Fruit fly (Drosophila melanogaster) whole organism, embryonic: ENCODE measurements around the gene CG3909.

Source experiments
- Antp ChIP-seq: fragments of 200-800 bp; sonication (Bioruptor generic); optimal IDR thresholded peaks from 3 replicates; lab custom pipeline; 2016; ENCODE audit warnings: missing biosample characterization, missing genetic modification characterization
- CG10321 ChIP-seq: fragments of 200-800 bp; sonication (Bioruptor generic); IDR thresholded peaks from 2 replicates; pipeline ENCODE4 v1.3.6; 2022; ENCODE audit warnings: missing biosample characterization, missing genetic modification characterization
- CG10979 ChIP-seq: fragments of 200-800 bp; sonication (Bioruptor generic); optimal IDR thresholded peaks from 2 replicates; lab custom pipeline; 2018; ENCODE audit warnings: missing biosample characterization, mild to moderate bottlenecking, missing genetic modification characterization, moderate library complexity
- CG11696 ChIP-seq: fragments of 200-800 bp; sonication (Bioruptor generic); IDR thresholded peaks from 2 replicates; pipeline ENCODE4 v1.3.6; 2022; ENCODE audit warnings: missing biosample characterization, missing genetic modification characterization
- CG12744 ChIP-seq: fragments of 200-800 bp; sonication (Bioruptor generic); optimal IDR thresholded peaks from 2 replicates; lab custom pipeline; 2016; ENCODE audit warnings: missing biosample characterization, missing genetic modification characterization
- CG14667 ChIP-seq: fragments of 200-800 bp; sonication (Bioruptor generic); IDR thresholded peaks from 2 replicates; pipeline ENCODE4 v1.3.6; 2022; ENCODE audit warnings: missing biosample characterization, missing genetic modification characterization
- CG1603 ChIP-seq: fragments of 200-800 bp; sonication (Bioruptor generic); optimal IDR thresholded peaks from 2 replicates; lab custom pipeline; 2019; ENCODE audit warnings: missing biosample characterization, mild to moderate bottlenecking, missing genetic modification characterization, moderate library complexity
- CG1647 ChIP-seq: fragments of 200-800 bp; sonication (Bioruptor generic); optimal IDR thresholded peaks from 3 replicates; lab custom pipeline; 2016; ENCODE audit warnings: missing biosample characterization, missing genetic modification characterization
- CG16813 ChIP-seq: fragments of 200-800 bp; sonication (Bioruptor generic); IDR thresholded peaks from 3 replicates; pipeline ENCODE4 v1.3.6; 2022; ENCODE audit warnings: missing biosample characterization, missing genetic modification characterization; ENCODE audit not compliant: partially characterized antibody
- CG16815 ChIP-seq: fragments of 200-800 bp; sonication (Bioruptor generic); optimal IDR thresholded peaks from 3 replicates; lab custom pipeline; 2017; ENCODE audit warnings: missing biosample characterization, mild to moderate bottlenecking, missing genetic modification characterization
- CG32767 ChIP-seq: fragments of 200-800 bp; sonication (Bioruptor generic); IDR thresholded peaks from 2 replicates; pipeline ENCODE4 v1.3.6; 2022; ENCODE audit warnings: missing biosample characterization, missing genetic modification characterization
- CG3838 ChIP-seq: fragments of 200-800 bp; sonication (Bioruptor generic); optimal IDR thresholded peaks from 3 replicates; lab custom pipeline; 2016; ENCODE audit warnings: missing biosample characterization, missing genetic modification characterization
- CG8388 ChIP-seq: fragments of 200-800 bp; sonication (Bioruptor generic); optimal IDR thresholded peaks from 2 replicates; lab custom pipeline; 2019; ENCODE audit warnings: missing biosample characterization, mild to moderate bottlenecking, missing genetic modification characterization, moderate library complexity
- CG9609 ChIP-seq: fragments of 200-800 bp; sonication (Bioruptor generic); optimal IDR thresholded peaks from 3 replicates; lab custom pipeline; 2016; ENCODE audit warnings: missing biosample characterization, missing genetic modification characterization
- Dll ChIP-seq: fragments of 200-800 bp; sonication (Bioruptor generic); IDR thresholded peaks from 4 replicates; pipeline ENCODE4 v1.3.6; 2022; ENCODE audit warnings: missing biosample characterization, missing genetic modification characterization; ENCODE audit not compliant: partially characterized antibody
- ERR ChIP-seq: fragments of 200-800 bp; sonication (Bioruptor generic); optimal IDR thresholded peaks from 2 replicates; lab custom pipeline; 2016; ENCODE audit warnings: missing biosample characterization, missing genetic modification characterization
- Ets65A ChIP-seq: fragments of 200-800 bp; sonication (Bioruptor generic); peaks from one replicate; lab custom pipeline; 2016; ENCODE audit warnings: missing biosample characterization, missing genetic modification characterization
- HLH3B ChIP-seq: fragments of 200-800 bp; sonication (Bioruptor generic); IDR thresholded peaks from 2 replicates; pipeline ENCODE4 v1.3.6; 2022; ENCODE audit warnings: missing biosample characterization, missing genetic modification characterization
- Hr78 ChIP-seq, 2 experiments: fragments of 200-800 bp in 1 of 2; fragments of >200 bp in 1 of 2; sonication (Bioruptor generic) in 1 of 2; optimal IDR thresholded peaks; 2 replicates each; lab custom pipeline; 2017 to 2019; ENCODE audit warnings: missing biosample characterization in 2 of 2, missing genetic modification characterization in 2 of 2, mild to moderate bottlenecking in 1 of 2, moderate library complexity in 1 of 2
- Med ChIP-seq: fragments of 200-800 bp; sonication (Bioruptor generic); peaks from one replicate; lab custom pipeline; 2016; ENCODE audit warnings: missing biosample characterization, missing genetic modification characterization, mild to moderate bottlenecking, inconsistent platforms, moderate library complexity
- PHDP ChIP-seq: fragments of 200-800 bp; sonication (Bioruptor generic); optimal IDR thresholded peaks from 3 replicates; lab custom pipeline; 2018; ENCODE audit warnings: missing biosample characterization, mild to moderate bottlenecking, missing genetic modification characterization, moderate library complexity
- Trl ChIP-seq, 3 experiments: fragments of >200 bp in 2 of 3; fragments of 200-800 bp in 1 of 3; sonication (Bioruptor generic) in 1 of 3; optimal IDR thresholded peaks; 2 replicates in 1 of 3; 3 replicates in 2 of 3; lab custom pipeline; 2016 to 2017; ENCODE audit warnings: missing biosample characterization in 1 of 3, missing genetic modification characterization in 1 of 3
- Xbp1 ChIP-seq: fragments of 200-800 bp; sonication (Bioruptor generic); optimal IDR thresholded peaks from 3 replicates; lab custom pipeline; 2016; ENCODE audit warnings: missing biosample characterization, mild to moderate bottlenecking, missing genetic modification characterization
- cad ChIP-seq: fragments of >200 bp; optimal IDR thresholded peaks from 2 replicates; lab custom pipeline; 2017; ENCODE audit warnings: missing biosample characterization, missing genetic modification characterization
- caup ChIP-seq: fragments of 200-800 bp; sonication (Bioruptor generic); optimal IDR thresholded peaks from 3 replicates; lab custom pipeline; 2017; ENCODE audit warnings: missing biosample characterization, mild to moderate bottlenecking, missing genetic modification characterization, moderate library complexity; ENCODE audit not compliant: severe bottlenecking
- cg ChIP-seq: fragments of 200-800 bp; sonication (Bioruptor generic); optimal IDR thresholded peaks from 3 replicates; lab custom pipeline; 2019; ENCODE audit warnings: missing biosample characterization, mild to moderate bottlenecking, missing genetic modification characterization, moderate library complexity
- chinmo ChIP-seq: fragments of 200-800 bp; sonication (Bioruptor generic); IDR thresholded peaks from 4 replicates; pipeline ENCODE4 v1.3.6; 2022; ENCODE audit warnings: missing biosample characterization, missing genetic modification characterization; ENCODE audit not compliant: partially characterized antibody
- croc ChIP-seq: fragments of 200-800 bp; sonication (Bioruptor generic); conservative IDR thresholded peaks from 3 replicates; pipeline ENCODE4 v1.3.6; 2022; ENCODE audit warnings: missing biosample characterization, missing genetic modification characterization
- ewg ChIP-seq: fragments of 200-800 bp; sonication (Bioruptor generic); optimal IDR thresholded peaks from 3 replicates; lab custom pipeline; 2017; ENCODE audit warnings: mild to moderate bottlenecking, missing biosample characterization, missing genetic modification reagents, missing genetic modification characterization
- ftz-f1 ChIP-seq: fragments of 200-800 bp; sonication (Bioruptor generic); optimal IDR thresholded peaks from 2 replicates; lab custom pipeline; 2016; ENCODE audit warnings: missing biosample characterization, missing genetic modification characterization
- grau ChIP-seq: fragments of 200-800 bp; optimal IDR thresholded peaks from 3 replicates; lab custom pipeline; 2019; ENCODE audit warnings: missing biosample characterization, mild to moderate bottlenecking, missing genetic modification characterization, moderate library complexity
- gro ChIP-seq: fragments of 200-800 bp; sonication (Bioruptor generic); optimal IDR thresholded peaks from 2 replicates; lab custom pipeline; 2016; ENCODE audit warnings: missing biosample characterization, missing genetic modification characterization
- her ChIP-seq: fragments of 200-800 bp; sonication (Bioruptor generic); optimal IDR thresholded peaks from 2 replicates; lab custom pipeline; 2016; ENCODE audit warnings: missing biosample characterization, missing genetic modification characterization
- hkb ChIP-seq, 2 experiments: fragments of 200-800 bp in 1 of 2; fragments of >200 bp in 1 of 2; sonication (Bioruptor generic) in 1 of 2; IDR thresholded peaks in 1 of 2; optimal IDR thresholded peaks in 1 of 2; 2 replicates each; pipeline versions ENCODE4 v1.3.6 to Lab custom; 2017 to 2022; ENCODE audit warnings: missing biosample characterization in 1 of 2, missing genetic modification characterization in 1 of 2
- ind ChIP-seq: fragments of 200-800 bp; sonication (Bioruptor generic); optimal IDR thresholded peaks from 3 replicates; lab custom pipeline; 2016; ENCODE audit warnings: missing biosample characterization, missing genetic modification characterization
- jing ChIP-seq: fragments of 200-800 bp; sonication (Bioruptor generic); optimal IDR thresholded peaks from 2 replicates; lab custom pipeline; 2018; ENCODE audit warnings: missing biosample characterization, mild to moderate bottlenecking, missing genetic modification characterization
- lab ChIP-seq: fragments of 200-800 bp; sonication (Bioruptor generic); optimal IDR thresholded peaks from 3 replicates; lab custom pipeline; 2017; ENCODE audit warnings: missing biosample characterization, missing genetic modification characterization, mild to moderate bottlenecking, moderate library complexity, missing genetic modification reagents
- odd ChIP-seq: fragments of 200-800 bp; sonication (Bioruptor generic); optimal IDR thresholded peaks from 2 replicates; lab custom pipeline; 2017; ENCODE audit warnings: missing biosample characterization, mild to moderate bottlenecking, missing genetic modification characterization
- pfk ChIP-seq: fragments of 200-800 bp; sonication (Bioruptor generic); optimal IDR thresholded peaks from 2 replicates; lab custom pipeline; 2018; ENCODE audit warnings: missing biosample characterization, mild to moderate bottlenecking, missing genetic modification characterization, moderate library complexity
- row ChIP-seq: fragments of 200-800 bp; sonication (Bioruptor generic); IDR thresholded peaks from 3 replicates; pipeline ENCODE4 v1.3.6; 2022; ENCODE audit warnings: missing biosample characterization, missing genetic modification characterization
- scrt ChIP-seq: fragments of 200-800 bp; sonication (Bioruptor generic); optimal IDR thresholded peaks from 2 replicates; lab custom pipeline; 2018; ENCODE audit warnings: missing biosample characterization, mild to moderate bottlenecking, missing genetic modification characterization, moderate library complexity
- sens ChIP-seq: fragments of 200-800 bp; sonication (Bioruptor generic); peaks from one replicate; lab custom pipeline; 2016; ENCODE audit warnings: missing biosample characterization, missing genetic modification characterization
- sim ChIP-seq: fragments of 200-800 bp; sonication (Bioruptor generic); IDR thresholded peaks from 2 replicates; pipeline ENCODE4 v1.3.6; 2022; ENCODE audit warnings: missing biosample characterization, missing genetic modification characterization
- sisA ChIP-seq: fragments of 200-800 bp; sonication (Bioruptor generic); IDR thresholded peaks from 2 replicates; pipeline ENCODE4 v1.3.6; 2022; ENCODE audit warnings: missing biosample characterization, missing genetic modification characterization
- tap ChIP-seq: fragments of 200-800 bp; optimal IDR thresholded peaks from 3 replicates; lab custom pipeline; 2019; ENCODE audit warnings: missing biosample characterization, mild to moderate bottlenecking, missing genetic modification characterization, moderate library complexity
- ttk ChIP-seq: fragments of 200-800 bp; sonication (Bioruptor generic); IDR thresholded peaks from 2 replicates; pipeline ENCODE4 v2.1.2; 2022; ENCODE audit warnings: missing biosample characterization, missing genetic modification characterization

Gene CG3909

DNA sequence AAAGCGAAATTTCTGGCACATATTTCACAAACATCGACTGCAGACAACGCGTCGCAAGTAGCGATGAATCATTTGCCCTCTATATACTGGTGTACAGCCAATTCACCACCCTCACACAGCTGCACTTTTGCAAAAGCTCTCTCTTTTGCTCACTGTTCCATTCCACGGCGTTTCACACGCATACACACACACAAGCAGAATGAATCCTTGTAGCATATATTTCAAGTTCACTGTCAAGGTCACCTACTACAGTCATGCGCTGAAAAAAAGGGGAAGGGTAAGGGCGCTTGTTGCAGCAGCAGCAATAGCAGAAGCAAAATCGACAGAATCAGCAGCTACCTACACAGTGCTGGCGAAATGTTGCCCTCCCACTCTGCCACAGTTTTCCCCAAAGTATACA lies 37.6 kb downstream of the CG3909 start:
- TF ChIP-seq row (GFP tag; lab: Robert Waterston, UW) (0 out of 3 replicates have a peak, but pooled peaks have one; percentile 5), chinmo (GFP tag; lab: Robert Waterston, UW) (peak; percentile 69; the same call in 1 of the 4 replicates), pfk (GFP tag; lab: Kevin White, UChicago) (peak; percentile 86), ttk (0 out of 2 replicates have a peak, but pooled peaks have one; percentile 20), cg (peak; percentile 55), CG1647 (GFP tag; lab: Kevin White, UChicago) (no peak), ewg (GFP tag; lab: Kevin White, UChicago) (peak; percentile 81), ftz-f1 (GFP tag; lab: Kevin White, UChicago) (peak; percentile 85), Xbp1 (GFP tag; lab: Kevin White, UChicago) (no peak), CG14667 (0 out of 2 replicates have a peak, but pooled peaks have one; percentile 6), CG32767 (0 out of 2 replicates have a peak, but pooled peaks have one; percentile 33), odd (GFP tag; lab: Kevin White, UChicago) (no peak), Trl (optimal IDR thresholded peaks at IDR 0.05; lab: Kevin White, UChicago) (peak; percentile 6 to 20), Trl (GFP tag; optimal IDR thresholded peaks at IDR 0.05; lab: Kevin White, UChicago) (no peak), scrt (GFP tag; lab: Kevin White, UChicago) (peak; percentile 4), ERR (GFP tag; lab: Kevin White, UChicago) (peak; percentile 55)

DNA sequence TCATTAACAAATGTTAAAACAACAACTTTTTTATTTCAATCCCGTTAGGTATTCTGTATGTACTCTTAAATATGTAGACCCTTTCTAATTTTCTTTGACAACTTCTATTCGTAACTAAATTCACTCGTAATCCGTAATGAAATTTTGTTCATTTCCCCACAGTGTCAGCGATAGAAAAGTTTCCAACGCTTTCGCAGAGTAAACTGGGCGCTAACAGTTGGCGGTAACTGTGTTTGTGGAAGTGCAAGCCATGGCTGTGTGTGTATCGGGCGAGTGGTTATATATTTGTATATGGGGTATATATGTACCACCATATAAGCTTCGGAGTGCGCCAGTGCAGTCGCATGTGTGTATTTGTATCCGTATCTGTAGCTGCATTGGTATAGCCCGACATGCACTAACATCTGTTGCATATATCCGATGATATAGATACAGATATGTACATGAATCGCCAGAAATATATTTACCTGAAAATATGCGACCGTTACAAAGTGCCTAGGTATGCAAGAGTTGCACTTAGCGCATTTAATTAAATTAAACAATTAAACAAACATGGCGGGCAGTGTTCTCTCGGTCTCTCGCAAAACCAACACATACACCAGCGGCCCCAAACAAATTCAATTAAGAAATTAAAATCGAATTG lies 38.5 kb downstream of the CG3909 start:
- TF ChIP-seq CG3838 (GFP tag; lab: Kevin White, UChicago) (no peak), Ets65A (GFP tag; lab: Kevin White, UChicago) (peak; percentile 75), CG8388 (GFP tag; lab: Kevin White, UChicago) (peak; percentile 90), sim (no peak), row (GFP tag; lab: Robert Waterston, UW) (peak; percentile 39; the same call in 1 of the 3 replicates), sisA (peak; percentile 42; the same call in 1 of the 2 replicates), HLH3B (GFP tag; lab: Robert Waterston, UW) (0 out of 2 replicates have a peak, but pooled peaks have one; percentile 16), gro (GFP tag; lab: Kevin White, UChicago) (no peak), grau (tag; lab: Kevin White, UChicago) (no peak), CG1603 (tag; lab: Kevin White, UChicago) (peak; percentile 4), CG12744 (GFP tag; lab: Kevin White, UChicago) (no peak), CG16815 (GFP tag; lab: Kevin White, UChicago) (no peak), Antp (GFP tag; lab: Kevin White, UChicago) (no peak), ind (GFP tag; lab: Kevin White, UChicago) (no peak), sens (GFP tag; lab: Kevin White, UChicago) (peak; percentile 75), CG11696 (GFP tag; lab: Robert Waterston, UW) (no peak), Med (GFP tag; lab: Kevin White, UChicago) (peak; percentile 67), lab (GFP tag; lab: Kevin White, UChicago) (no peak), cg (peak; percentile 36), CG10979 (no peak), hkb (optimal IDR thresholded peaks at IDR 0.05; lab: Kevin White, UChicago) (no peak), hkb (GFP tag; IDR thresholded peaks at IDR 0.05; lab: Robert Waterston, UW) (no peak)

DNA sequence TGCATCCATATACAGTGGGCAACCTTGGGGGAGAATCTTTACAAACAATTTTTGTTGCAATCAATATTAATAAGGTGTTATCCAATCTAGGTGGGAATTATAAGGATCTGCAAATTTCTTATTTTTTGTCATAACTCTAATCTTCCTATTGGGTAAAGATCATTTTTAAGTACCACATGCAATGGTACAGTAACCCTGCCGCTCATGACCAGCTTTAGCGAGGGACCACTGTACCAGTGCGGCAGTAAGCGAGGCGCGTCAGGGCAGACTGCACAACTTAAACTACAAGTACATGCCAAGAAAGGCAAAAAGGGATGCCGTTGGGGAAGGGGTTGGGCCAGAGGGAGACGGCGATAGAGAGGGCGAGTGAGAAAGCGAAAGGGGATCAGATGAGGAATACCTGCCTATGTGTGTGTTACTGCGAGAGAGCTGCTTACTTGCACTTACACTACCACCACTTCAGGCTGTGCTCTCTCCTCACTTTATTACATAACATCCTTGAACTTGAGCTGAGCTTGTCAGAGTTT lies 39.5 kb downstream of the CG3909 start:
- TF ChIP-seq cad (GFP tag; lab: Kevin White, UChicago) (no peak), CG10321 (no peak), PHDP (tag; lab: Kevin White, UChicago) (no peak), Dll (no peak), row (GFP tag; lab: Robert Waterston, UW) (peak; percentile 30; the same call in 1 of the 3 replicates), caup (GFP tag; lab: Kevin White, UChicago) (no peak), jing (GFP tag; lab: Kevin White, UChicago) (no peak), Hr78 (GFP tag; optimal IDR thresholded peaks at IDR 0.05; lab: Kevin White, UChicago) (no peak), her (GFP tag; lab: Kevin White, UChicago) (no peak), CG16813 (GFP tag; lab: Robert Waterston, UW) (no peak), tap (tag; lab: Kevin White, UChicago) (no peak), CG9609 (no peak), sens (GFP tag; lab: Kevin White, UChicago) (peak; percentile 79), croc (GFP tag; lab: Robert Waterston, UW) (0 out of 3 replicates have a peak, but pooled peaks have one; percentile 12)
